Worm (Caenorhabditis elegans) whole organism, L4 larva: ENCODE measurements around the gene ZC204.13.

Source experiments
- aha-1 ChIP-seq: fragments of 150-350 bp; peaks from one replicate; lab custom pipeline; 2014; ENCODE audit warnings: missing biosample characterization, missing genetic modification characterization
- daf-19 ChIP-seq: fragments of 200-800 bp; sonication (Bioruptor generic); conservative IDR thresholded peaks from 2 replicates; pipeline ENCODE4 v1.3.6; 2022; ENCODE audit warnings: missing genetic modification characterization, missing compliant biosample characterization
- lsy-2 ChIP-seq, 2 experiments: fragments of 150-350 bp in 1 of 2; sonication (generic microtip) in 1 of 2; optimal IDR thresholded peaks; 2 replicates each; lab custom pipeline; 2014 to 2017; ENCODE audit warnings: missing biosample characterization in 2 of 2, missing genetic modification characterization in 2 of 2
- nhr-77 ChIP-seq: fragments of 150-350 bp; optimal IDR thresholded peaks from 2 replicates; lab custom pipeline; 2014; ENCODE audit warnings: missing biosample characterization, missing genetic modification characterization

DNA sequence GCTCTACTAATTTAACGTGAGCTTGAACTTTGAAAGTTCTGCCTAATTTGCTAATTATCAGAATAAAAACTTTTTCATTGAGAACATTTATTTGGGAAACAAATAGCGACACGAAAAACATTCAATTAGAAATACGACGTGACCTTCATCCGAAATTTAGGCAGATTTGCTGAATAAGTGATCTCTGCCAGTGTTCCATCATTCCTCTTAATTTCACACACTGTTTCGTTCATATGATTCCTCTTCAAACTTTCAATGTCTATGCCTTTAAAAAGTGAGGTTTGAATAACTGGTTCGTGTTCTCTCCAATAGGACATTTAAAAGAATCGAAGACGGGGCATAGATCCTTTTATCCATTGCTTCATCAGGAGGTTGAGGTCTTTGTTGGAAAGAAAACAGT is 10.3 kb downstream of the ZC204.13 start, which contains the start of gene fbxb-20:
- TF ChIP-seq nhr-77 (no peak), daf-19 (GFP tag; lab: Robert Waterston, UW) (no peak), lsy-2 (tag; optimal IDR thresholded peaks at IDR 0.05; lab: Kevin White, UChicago) (no peak), aha-1 (tag; lab: Kevin White, UChicago) (no peak)
